Worm (Caenorhabditis elegans) whole organism, early embryonic: Measurements from ENCODE around the gene mif-1.

Source experiments
- F13C5.2 ChIP-seq: sonication (generic microtip); optimal IDR thresholded peaks from 2 replicates; lab custom pipeline; 2017; ENCODE audit warnings: mild to moderate bottlenecking, missing genetic modification characterization, inconsistent platforms, missing compliant biosample characterization
- tra-4 ChIP-seq: sonication (generic microtip); optimal IDR thresholded peaks from 2 replicates; lab custom pipeline; 2017; ENCODE audit warnings: missing genetic modification characterization, missing compliant biosample characterization

DNA sequence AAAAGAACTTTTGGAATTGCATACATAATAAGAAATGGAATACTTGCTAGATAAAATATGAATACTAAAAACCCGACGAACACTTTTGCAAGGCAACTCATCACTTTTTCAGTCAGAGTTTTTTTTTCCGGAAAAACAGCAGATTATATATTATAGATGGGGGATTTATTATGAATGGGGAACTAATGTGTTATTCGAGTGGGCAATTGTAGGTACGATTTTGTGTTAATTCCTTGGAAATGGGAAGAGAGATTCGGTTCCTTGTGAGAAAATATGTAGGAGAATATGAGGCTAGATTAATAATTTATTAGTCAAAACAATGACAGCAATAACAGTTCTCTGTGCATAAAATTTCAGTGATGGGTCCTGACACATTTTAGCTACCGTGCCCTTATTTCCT lies 43.4 kb downstream of the mif-1 start, which contains the start of gene faah-5:
- TF ChIP-seq F13C5.2 (no peak), tra-4 (tag; lab: Kevin White, UChicago) (no peak)
